Fruit fly (Drosophila melanogaster): ENCODE data around the gene Top3alpha.

DNA sequence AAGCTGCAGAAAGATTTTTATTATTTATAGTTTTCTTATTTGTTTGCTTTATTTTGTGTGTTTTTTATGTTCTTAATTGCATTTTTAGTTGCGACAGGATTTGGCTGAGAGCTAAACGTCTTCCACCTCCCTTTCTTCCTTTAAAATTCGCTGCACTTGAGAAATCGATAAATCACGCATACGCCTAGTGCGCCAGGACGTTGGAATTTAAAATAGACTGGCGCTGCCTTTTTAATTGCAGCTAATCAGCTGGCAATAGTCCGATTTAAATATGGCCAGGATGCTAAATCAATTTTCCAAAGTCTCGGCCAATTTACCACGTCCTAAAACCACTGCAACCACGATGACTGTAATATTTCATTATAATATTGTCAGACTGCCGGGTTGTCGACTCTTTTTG lies 28.9 kb downstream of the Top3alpha start:
- TF ChIP-seq pad (GFP tag; optimal IDR thresholded peaks at IDR 0.05) (no peak), bab1 (GFP tag; optimal IDR thresholded peaks at IDR 0.05) (no peak), CG5204 (GFP tag; optimal IDR thresholded peaks at IDR 0.05) (no peak), tj (GFP tag; optimal IDR thresholded peaks at IDR 0.05) (no peak), CG33017 (tag; optimal IDR thresholded peaks at IDR 0.05) (no peak), ovo (GFP tag; optimal IDR thresholded peaks at IDR 0.05) (no peak), CG7101 (tag; optimal IDR thresholded peaks at IDR 0.05) (no peak)

All from whole organism, adult.